Fruit fly (Drosophila melanogaster) S2 (cell line): ENCODE results near the gene Or30a.

Experiments
- CG8478 ChIP-seq: fragments of >200 bp; optimal IDR thresholded peaks from 2 replicates; lab custom pipeline; 2018
- CTCF ChIP-seq, 2 experiments: fragments of >200 bp; optimal IDR thresholded peaks; 2 replicates each; lab custom pipeline; 2018

DNA sequence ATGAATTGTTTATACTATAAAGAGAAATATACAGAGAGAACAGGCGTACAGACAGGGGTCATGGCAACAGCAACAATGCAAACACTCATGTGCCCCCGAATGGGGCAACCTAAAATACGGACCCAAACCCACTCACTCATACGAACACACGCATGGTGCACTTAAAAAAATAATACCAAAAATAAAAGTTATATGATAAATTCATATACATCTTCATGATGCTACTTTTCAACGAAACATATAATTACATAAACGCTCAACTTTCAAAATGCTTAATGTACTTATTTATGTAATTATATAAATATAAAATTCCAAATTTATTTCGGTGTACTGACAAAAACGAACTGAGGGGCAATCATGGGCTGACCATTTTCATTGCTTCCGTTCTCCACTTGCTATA lies 21.6 kb downstream of the Or30a start:
- no peak for TF ChIP-seq CG8478 (lab: Kevin White, UChicago)
- TF ChIP-seq CTCF (optimal IDR thresholded peaks at IDR 0.05; lab: Kevin White, UChicago), result no peak
